ENCODE assay signal across 1 fruit fly cellular context in genomic region chr3L:18357645-18358044, dm6.
TF ChIP-seq lines count a peak whose summit lies in the region.

No protein-coding gene starts in this region.

TF ChIP-seq in whole organism, embryonic, 481 proteins besides CTCF, POLR2A, EP300 and RAD21 (continued from another document and continues in another):
- no peak for TF ChIP-seq gce (GFP tag; IDR thresholded peaks at IDR 0.05; lab: Robert Waterston, UW)
- TF ChIP-seq Rx (GFP tag; IDR thresholded peaks at IDR 0.05; lab: Robert Waterston, UW), result 0 out of 2 replicates have a peak, but pooled peaks have one; percentile 11
- TF ChIP-seq lov (optimal IDR thresholded peaks at IDR 0.05; lab: Kevin White, UChicago), result no peak
- no peak for TF ChIP-seq lov (GFP tag; IDR thresholded peaks at IDR 0.05; lab: Robert Waterston, UW)
- no peak for TF ChIP-seq stc (GFP tag; IDR thresholded peaks at IDR 0.05; lab: Robert Waterston, UW)
- no peak for TF ChIP-seq wdn (GFP tag; IDR thresholded peaks at IDR 0.05; lab: Robert Waterston, UW)
- TF ChIP-seq CG16813 (GFP tag; IDR thresholded peaks at IDR 0.05; lab: Robert Waterston, UW; ENCODE audit: partially characterized antibody), result no peak
- no peak for TF ChIP-seq ATbp (GFP tag; optimal IDR thresholded peaks at IDR 0.05; lab: Kevin White, UChicago)
- no peak for TF ChIP-seq cwo (GFP tag; optimal IDR thresholded peaks at IDR 0.05; lab: Kevin White, UChicago)
- no peak for TF ChIP-seq mirr (GFP tag; optimal IDR thresholded peaks at IDR 0.05; lab: Kevin White, UChicago)
- peak; percentile 43 for TF ChIP-seq CG8388 (GFP tag; optimal IDR thresholded peaks at IDR 0.05; lab: Kevin White, UChicago)
- TF ChIP-seq slp2 (GFP tag; optimal IDR thresholded peaks at IDR 0.05; lab: Kevin White, UChicago), result no peak
- TF ChIP-seq E2f1 (GFP tag; IDR thresholded peaks at IDR 0.05; lab: Robert Waterston, UW), result no peak
- TF ChIP-seq chn (GFP tag; optimal IDR thresholded peaks at IDR 0.05; lab: Kevin White, UChicago), result peak; percentile 48
- TF ChIP-seq Hey (tag; optimal IDR thresholded peaks at IDR 0.05; lab: Kevin White, UChicago), result no peak
- no peak for TF ChIP-seq CG7271 (tag; optimal IDR thresholded peaks at IDR 0.05; lab: Kevin White, UChicago)
- TF ChIP-seq hkb (optimal IDR thresholded peaks at IDR 0.05; lab: Kevin White, UChicago), result no peak
- no peak for TF ChIP-seq hkb (GFP tag; IDR thresholded peaks at IDR 0.05; lab: Robert Waterston, UW)
- TF ChIP-seq Antp (GFP tag; optimal IDR thresholded peaks at IDR 0.05; lab: Kevin White, UChicago), result no peak
- no peak for TF ChIP-seq pfk (GFP tag; optimal IDR thresholded peaks at IDR 0.05; lab: Kevin White, UChicago)
- no peak for TF ChIP-seq C15 (GFP tag; IDR thresholded peaks at IDR 0.05; lab: Robert Waterston, UW)
- TF ChIP-seq CG13894 (tag; optimal IDR thresholded peaks at IDR 0.05; lab: Kevin White, UChicago), result no peak
- TF ChIP-seq H15 (GFP tag; IDR thresholded peaks at IDR 0.05; lab: Robert Waterston, UW), result no peak
- TF ChIP-seq tll (GFP tag; optimal IDR thresholded peaks at IDR 0.05; lab: Kevin White, UChicago), result no peak
- TF ChIP-seq Nf-YA (GFP tag; IDR thresholded peaks at IDR 0.05; lab: Robert Waterston, UW), result no peak
- TF ChIP-seq CrebB (tag; optimal IDR thresholded peaks at IDR 0.05; lab: Kevin White, UChicago), result no peak
- TF ChIP-seq maf-S (GFP tag; optimal IDR thresholded peaks at IDR 0.05; lab: Kevin White, UChicago), result no peak
- TF ChIP-seq so (GFP tag; IDR thresholded peaks at IDR 0.05; lab: Robert Waterston, UW), result no peak
- no peak for TF ChIP-seq CG10209 (GFP tag; optimal IDR thresholded peaks at IDR 0.05; lab: Kevin White, UChicago)
- TF ChIP-seq CG1792 (GFP tag; optimal IDR thresholded peaks at IDR 0.05; lab: Kevin White, UChicago), result no peak
- no peak for TF ChIP-seq oc (tag; optimal IDR thresholded peaks at IDR 0.05; lab: Kevin White, UChicago)
- TF ChIP-seq cad (GFP tag; optimal IDR thresholded peaks at IDR 0.05; lab: Kevin White, UChicago), result no peak
- no peak for TF ChIP-seq CG11398 (GFP tag; optimal IDR thresholded peaks at IDR 0.05; lab: Kevin White, UChicago)
- no peak for TF ChIP-seq CG6683 (GFP tag; optimal IDR thresholded peaks at IDR 0.05; lab: Kevin White, UChicago)
- TF ChIP-seq CG11456 (GFP tag; IDR thresholded peaks at IDR 0.05; lab: Robert Waterston, UW), result no peak
- no peak for TF ChIP-seq Dfd (GFP tag; optimal IDR thresholded peaks at IDR 0.05; lab: Kevin White, UChicago)
- no peak for TF ChIP-seq Poxn (GFP tag; IDR thresholded peaks at IDR 0.05; lab: Robert Waterston, UW)
- TF ChIP-seq tx (GFP tag; optimal IDR thresholded peaks at IDR 0.05; lab: Kevin White, UChicago), result no peak
- no peak for TF ChIP-seq CG33557 (GFP tag; optimal IDR thresholded peaks at IDR 0.05; lab: Kevin White, UChicago)
- TF ChIP-seq D19A (tag; optimal IDR thresholded peaks at IDR 0.05; lab: Kevin White, UChicago), result peak; percentile 7
- TF ChIP-seq nmo (GFP tag; optimal IDR thresholded peaks at IDR 0.05; lab: Kevin White, UChicago), result peak; percentile 40
- no peak for TF ChIP-seq HHEX (GFP tag; optimal IDR thresholded peaks at IDR 0.05; lab: Kevin White, UChicago)
- peak; percentile 64 for TF ChIP-seq CG10979 (tag; optimal IDR thresholded peaks at IDR 0.05; lab: Kevin White, UChicago)
- peak; percentile 1 for TF ChIP-seq org-1 (GFP tag; optimal IDR thresholded peaks at IDR 0.05; lab: Kevin White, UChicago)
- no peak for TF ChIP-seq Spps (tag; optimal IDR thresholded peaks at IDR 0.05; lab: Kevin White, UChicago)
- no peak for TF ChIP-seq CG10565 (GFP tag; optimal IDR thresholded peaks at IDR 0.05; lab: Kevin White, UChicago)
- no peak for TF ChIP-seq pho (GFP tag; optimal IDR thresholded peaks at IDR 0.05; lab: Kevin White, UChicago)
- no peak for TF ChIP-seq CG2120 (GFP tag; optimal IDR thresholded peaks at IDR 0.05; lab: Kevin White, UChicago)
- TF ChIP-seq Ptx1 (GFP tag; IDR thresholded peaks at IDR 0.05; lab: Robert Waterston, UW), result no peak
- TF ChIP-seq chinmo (GFP tag; IDR thresholded peaks at IDR 0.05; lab: Robert Waterston, UW; ENCODE audit: partially characterized antibody), result no peak
- no peak for TF ChIP-seq zen2 (GFP tag; IDR thresholded peaks at IDR 0.05; lab: Robert Waterston, UW; ENCODE audit: partially characterized antibody)
- TF ChIP-seq nau (GFP tag; optimal IDR thresholded peaks at IDR 0.05; lab: Kevin White, UChicago), result no peak
- no peak for TF ChIP-seq jing (GFP tag; optimal IDR thresholded peaks at IDR 0.05; lab: Kevin White, UChicago)
- TF ChIP-seq CG1603 (tag; optimal IDR thresholded peaks at IDR 0.05; lab: Kevin White, UChicago), result peak; percentile 45
- no peak for TF ChIP-seq Hand (GFP tag; optimal IDR thresholded peaks at IDR 0.05; lab: Kevin White, UChicago)
- peak; percentile 33 for TF ChIP-seq az2 (GFP tag; optimal IDR thresholded peaks at IDR 0.05; lab: Kevin White, UChicago)
- no peak for TF ChIP-seq nom (GFP tag; optimal IDR thresholded peaks at IDR 0.05; lab: Kevin White, UChicago)
- no peak for TF ChIP-seq CG30020 (tag; optimal IDR thresholded peaks at IDR 0.05; lab: Kevin White, UChicago)
- TF ChIP-seq CG7963 (GFP tag; IDR thresholded peaks at IDR 0.05; lab: Robert Waterston, UW; ENCODE audit: partially characterized antibody), result no peak
- TF ChIP-seq insv (GFP tag; optimal IDR thresholded peaks at IDR 0.05; lab: Kevin White, UChicago), result no peak
- no peak for TF ChIP-seq Sry-δ (GFP tag; optimal IDR thresholded peaks at IDR 0.05; lab: Kevin White, UChicago)
- no peak for TF ChIP-seq CG2678 (tag; optimal IDR thresholded peaks at IDR 0.05; lab: Kevin White, UChicago)
- no peak for TF ChIP-seq CG15601 (tag; optimal IDR thresholded peaks at IDR 0.05; lab: Kevin White, UChicago)
- TF ChIP-seq NC2β (GFP tag; optimal IDR thresholded peaks at IDR 0.05; lab: Kevin White, UChicago), result no peak
- no peak for TF ChIP-seq bowl (GFP tag; IDR thresholded peaks at IDR 0.05; lab: Robert Waterston, UW)
- no peak for TF ChIP-seq CG12219 (GFP tag; optimal IDR thresholded peaks at IDR 0.05; lab: Kevin White, UChicago)
- no peak for TF ChIP-seq lmd (GFP tag; IDR thresholded peaks at IDR 0.05; lab: Robert Waterston, UW)
- TF ChIP-seq sc (optimal IDR thresholded peaks at IDR 0.05; lab: Kevin White, UChicago), result no peak
- no peak for TF ChIP-seq sc (GFP tag; optimal IDR thresholded peaks at IDR 0.05; lab: Kevin White, UChicago)
- peak; percentile 2 for TF ChIP-seq Ets97D (GFP tag; optimal IDR thresholded peaks at IDR 0.05; lab: Kevin White, UChicago)
- no peak for TF ChIP-seq Gsc (GFP tag; IDR thresholded peaks at IDR 0.05; lab: Robert Waterston, UW)
- peak; percentile 1 for TF ChIP-seq CG16863 (GFP tag; optimal IDR thresholded peaks at IDR 0.05; lab: Kevin White, UChicago)
- TF ChIP-seq kni (GFP tag; optimal IDR thresholded peaks at IDR 0.05; lab: Kevin White, UChicago), result no peak
- no peak for TF ChIP-seq CG2129 (GFP tag; IDR thresholded peaks at IDR 0.05; lab: Robert Waterston, UW; ENCODE audit: partially characterized antibody)
- TF ChIP-seq MESR4 (GFP tag; optimal IDR thresholded peaks at IDR 0.05; lab: Kevin White, UChicago), result no peak
- TF ChIP-seq CG11695 (GFP tag; IDR thresholded peaks at IDR 0.05; lab: Robert Waterston, UW), result peak; percentile 40; the same call in 1 of the 3 replicates
- TF ChIP-seq schlank (tag; optimal IDR thresholded peaks at IDR 0.05; lab: Kevin White, UChicago), result no peak
- TF ChIP-seq ewg (GFP tag; optimal IDR thresholded peaks at IDR 0.05; lab: Kevin White, UChicago), result no peak
- TF ChIP-seq bsh (GFP tag; optimal IDR thresholded peaks at IDR 0.05; lab: Kevin White, UChicago), result peak in 1 of 2 experiments; percentile 50
- TF ChIP-seq CG12155 (GFP tag; optimal IDR thresholded peaks at IDR 0.05; lab: Kevin White, UChicago), result no peak
- no peak for TF ChIP-seq CG17802 (tag; optimal IDR thresholded peaks at IDR 0.05; lab: Kevin White, UChicago)
- TF ChIP-seq HLHmδ (GFP tag; optimal IDR thresholded peaks at IDR 0.05; lab: Kevin White, UChicago), result no peak
- TF ChIP-seq Fer1 (GFP tag; optimal IDR thresholded peaks at IDR 0.05; lab: Kevin White, UChicago), result no peak
- TF ChIP-seq Atf3 (GFP tag; optimal IDR thresholded peaks at IDR 0.05; lab: Kevin White, UChicago), result no peak
- no peak for TF ChIP-seq Dbx (GFP tag; IDR thresholded peaks at IDR 0.05; lab: Robert Waterston, UW)
- no peak for TF ChIP-seq nerfin-1 (tag; optimal IDR thresholded peaks at IDR 0.05; lab: Kevin White, UChicago)
- no peak for TF ChIP-seq Myb (GFP tag; optimal IDR thresholded peaks at IDR 0.05; lab: Kevin White, UChicago)
- TF ChIP-seq lab (GFP tag; optimal IDR thresholded peaks at IDR 0.05; lab: Kevin White, UChicago), result no peak
- no peak for TF ChIP-seq Hr39 (optimal IDR thresholded peaks at IDR 0.05; lab: Kevin White, UChicago)
- TF ChIP-seq CG7357 (GFP tag; IDR thresholded peaks at IDR 0.05; lab: Robert Waterston, UW), result no peak
- no peak for TF ChIP-seq CG14860 (GFP tag; IDR thresholded peaks at IDR 0.05; lab: Robert Waterston, UW; ENCODE audit: partially characterized antibody)
- TF ChIP-seq Bteb2 (GFP tag; optimal IDR thresholded peaks at IDR 0.05; lab: Kevin White, UChicago), result no peak
- no peak for TF ChIP-seq Hr3 (GFP tag; optimal IDR thresholded peaks at IDR 0.05; lab: Kevin White, UChicago)
- TF ChIP-seq B-H2 (GFP tag; optimal IDR thresholded peaks at IDR 0.05; lab: Kevin White, UChicago), result no peak
- peak; percentile 23 for TF ChIP-seq CG16815 (GFP tag; optimal IDR thresholded peaks at IDR 0.05; lab: Kevin White, UChicago)
- TF ChIP-seq H2.0 (GFP tag; IDR thresholded peaks at IDR 0.05; lab: Robert Waterston, UW), result no peak
- TF ChIP-seq zf30C (GFP tag; optimal IDR thresholded peaks at IDR 0.05; lab: Kevin White, UChicago), result peak; percentile 52
- TF ChIP-seq CG4820 (GFP tag; optimal IDR thresholded peaks at IDR 0.05; lab: Kevin White, UChicago), result peak; percentile 15
- TF ChIP-seq dati (GFP tag; IDR thresholded peaks at IDR 0.05; lab: Robert Waterston, UW), result no peak
- no peak for TF ChIP-seq CG6254 (GFP tag; optimal IDR thresholded peaks at IDR 0.05; lab: Kevin White, UChicago)
- TF ChIP-seq Opbp (GFP tag; IDR thresholded peaks at IDR 0.05; lab: Robert Waterston, UW; ENCODE audit: partially characterized antibody), result no peak
- no peak for TF ChIP-seq CG10321 (GFP tag; IDR thresholded peaks at IDR 0.05; lab: Robert Waterston, UW)
- TF ChIP-seq sens-2 (GFP tag; IDR thresholded peaks at IDR 0.05; lab: Robert Waterston, UW), result no peak
- no peak for TF ChIP-seq sqz (GFP tag; optimal IDR thresholded peaks at IDR 0.05; lab: Kevin White, UChicago)
- TF ChIP-seq Max (GFP tag; optimal IDR thresholded peaks at IDR 0.05; lab: Kevin White, UChicago), result no peak
- TF ChIP-seq CG2199 (GFP tag; IDR thresholded peaks at IDR 0.05; lab: Robert Waterston, UW), result no peak
- TF ChIP-seq ham (GFP tag; IDR thresholded peaks at IDR 0.05; lab: Robert Waterston, UW), result no peak
- no peak for TF ChIP-seq CG3065 (GFP tag; optimal IDR thresholded peaks at IDR 0.05; lab: Kevin White, UChicago)
- no peak for TF ChIP-seq CG13287 (GFP tag; IDR thresholded peaks at IDR 0.05; lab: Robert Waterston, UW; ENCODE audit: partially characterized antibody)
- TF ChIP-seq YL-1 (GFP tag; optimal IDR thresholded peaks at IDR 0.05; lab: Kevin White, UChicago), result no peak
- no peak for TF ChIP-seq CG2116 (GFP tag; optimal IDR thresholded peaks at IDR 0.05; lab: Kevin White, UChicago)
- TF ChIP-seq run (tag; optimal IDR thresholded peaks at IDR 0.05; lab: Kevin White, UChicago), result no peak
- TF ChIP-seq CG10274 (GFP tag; optimal IDR thresholded peaks at IDR 0.05; lab: Kevin White, UChicago), result no peak
- TF ChIP-seq CG18476 (GFP tag; optimal IDR thresholded peaks at IDR 0.05; lab: Kevin White, UChicago), result no peak
- peak; percentile 5 for TF ChIP-seq CoRest (tag; optimal IDR thresholded peaks at IDR 0.05; lab: Kevin White, UChicago)
- no peak for TF ChIP-seq CG2889 (GFP tag; IDR thresholded peaks at IDR 0.05; lab: Robert Waterston, UW)
- TF ChIP-seq CG14014 (GFP tag; IDR thresholded peaks at IDR 0.05; lab: Robert Waterston, UW), result no peak
- TF ChIP-seq E2f2 (GFP tag; IDR thresholded peaks at IDR 0.05; lab: Robert Waterston, UW), result no peak
- peak; percentile 38 for TF ChIP-seq CG18262 (tag; optimal IDR thresholded peaks at IDR 0.05; lab: Kevin White, UChicago)
- TF ChIP-seq CG15073 (GFP tag; optimal IDR thresholded peaks at IDR 0.05; lab: Kevin White, UChicago), result no peak
- TF ChIP-seq Mad (GFP tag; optimal IDR thresholded peaks at IDR 0.05; lab: Kevin White, UChicago), result no peak
- TF ChIP-seq CHES-1-like (GFP tag; optimal IDR thresholded peaks at IDR 0.05; lab: Kevin White, UChicago), result no peak
- no peak for TF ChIP-seq Dref (GFP tag; IDR thresholded peaks at IDR 0.05; lab: Robert Waterston, UW)
- no peak for TF ChIP-seq Ada2b (GFP tag; IDR thresholded peaks at IDR 0.05; lab: Robert Waterston, UW)
- no peak for TF ChIP-seq exex (tag; optimal IDR thresholded peaks at IDR 0.05; lab: Kevin White, UChicago)
- no peak for TF ChIP-seq NK7.1 (GFP tag; optimal IDR thresholded peaks at IDR 0.05; lab: Kevin White, UChicago)
- TF ChIP-seq gem (tag; optimal IDR thresholded peaks at IDR 0.05; lab: Kevin White, UChicago), result peak; percentile 70
- no peak for TF ChIP-seq ato (GFP tag; IDR thresholded peaks at IDR 0.05; lab: Robert Waterston, UW; ENCODE audit: partially characterized antibody)
- TF ChIP-seq Side (GFP tag; optimal IDR thresholded peaks at IDR 0.05; lab: Kevin White, UChicago), result no peak
- TF ChIP-seq CG8359 (GFP tag; optimal IDR thresholded peaks at IDR 0.05; lab: Kevin White, UChicago; ENCODE audit: borderline replicate concordance), result no peak
- no peak for TF ChIP-seq CG34422 (GFP tag; IDR thresholded peaks at IDR 0.05; lab: Robert Waterston, UW)
- TF ChIP-seq CG11093 (GFP tag; IDR thresholded peaks at IDR 0.05; lab: Robert Waterston, UW), result no peak
- no peak for TF ChIP-seq CG17568 (GFP tag; optimal IDR thresholded peaks at IDR 0.05; lab: Kevin White, UChicago)
- no peak for TF ChIP-seq CG1233 (GFP tag; optimal IDR thresholded peaks at IDR 0.05; lab: Kevin White, UChicago)
- TF ChIP-seq CG7839 (tag; optimal IDR thresholded peaks at IDR 0.05; lab: Kevin White, UChicago), result peak; percentile 13
- no peak for TF ChIP-seq Stat92E (GFP tag; optimal IDR thresholded peaks at IDR 0.05; lab: Kevin White, UChicago)
- no peak for TF ChIP-seq MBD-R2 (GFP tag; IDR thresholded peaks at IDR 0.05; lab: Robert Waterston, UW)
- TF ChIP-seq CG1832 (GFP tag; optimal IDR thresholded peaks at IDR 0.05; lab: Kevin White, UChicago), result no peak
- no peak for TF ChIP-seq onecut (GFP tag; IDR thresholded peaks at IDR 0.05; lab: Robert Waterston, UW)
